Fruit fly (Drosophila melanogaster): ENCODE measurements around the gene CG12099.

CG12099 gene

DNA sequence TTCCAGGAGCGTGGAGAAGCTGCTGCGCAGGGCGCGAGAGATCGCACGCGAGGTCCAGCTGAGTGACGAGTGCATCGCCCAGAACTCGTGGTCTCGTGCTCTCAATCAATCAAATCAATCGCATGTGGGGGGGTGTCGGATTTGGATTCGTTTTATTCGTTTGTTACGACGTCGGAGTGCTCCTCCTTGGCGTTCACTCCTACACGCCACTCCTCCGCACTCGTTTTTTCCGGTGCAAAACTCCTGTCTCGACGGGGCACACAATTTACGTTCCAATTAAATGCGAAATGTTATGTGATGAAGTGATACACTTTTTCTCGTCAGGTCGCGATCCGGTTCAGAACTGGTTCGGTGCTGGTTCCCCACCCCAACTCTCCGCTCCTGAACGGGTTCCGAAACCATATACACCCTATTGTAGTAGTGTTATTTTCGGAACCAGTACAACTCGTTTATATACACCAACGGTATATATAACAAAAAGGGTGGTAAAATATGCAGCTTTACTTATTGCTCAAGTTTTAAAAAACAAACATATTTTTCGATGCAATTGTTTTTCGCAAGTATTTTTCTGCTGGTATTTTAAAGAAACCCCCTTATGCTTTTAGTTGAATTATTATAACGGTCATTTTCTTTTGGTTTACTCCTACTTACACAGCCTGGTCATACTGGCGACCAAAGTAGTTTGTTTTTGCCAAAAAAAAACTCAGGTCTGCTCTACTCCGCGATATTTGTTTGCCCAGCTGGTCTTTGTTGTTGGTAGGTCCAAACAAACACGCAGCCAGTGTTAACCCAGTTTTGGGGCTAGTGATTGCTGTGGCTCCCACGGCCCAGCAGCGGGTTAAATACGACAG is 21.6 kb downstream of the CG12099 start, which contains the start of the genes CG12091 and pns (continued):
- TF ChIP-seq CG13894 (tag; optimal IDR thresholded peaks at IDR 0.05) = no peak
- TF ChIP-seq twi (tag; optimal IDR thresholded peaks at IDR 0.05) = peak; percentile 55
- TF ChIP-seq gcm (GFP tag; optimal IDR thresholded peaks at IDR 0.05) = peak; percentile 69
- TF ChIP-seq ac (GFP tag; optimal IDR thresholded peaks at IDR 0.05) = peak; percentile 4
- no peak for TF ChIP-seq Awh (GFP tag; IDR thresholded peaks at IDR 0.05)
- TF ChIP-seq CG7786 (GFP tag; optimal IDR thresholded peaks at IDR 0.05) = peak; percentile 57
- peak; percentile 55 for TF ChIP-seq Abd-B (GFP tag; optimal IDR thresholded peaks at IDR 0.05)
- TF ChIP-seq CG12391 (tag; optimal IDR thresholded peaks at IDR 0.05) = peak; percentile 85
- peak; percentile 63 for TF ChIP-seq pnt (GFP tag; optimal IDR thresholded peaks at IDR 0.05)
- TF ChIP-seq chm (GFP tag; IDR thresholded peaks at IDR 0.05) = no peak
- TF ChIP-seq CG4328 (GFP tag; optimal IDR thresholded peaks at IDR 0.05) = peak; percentile 14
- peak; percentile 71 for TF ChIP-seq lab (GFP tag; optimal IDR thresholded peaks at IDR 0.05)
- no peak for TF ChIP-seq hb (GFP tag; IDR thresholded peaks at IDR 0.05; ENCODE audit: partially characterized antibody)
- TF ChIP-seq CG14860 (GFP tag; IDR thresholded peaks at IDR 0.05; ENCODE audit: partially characterized antibody) = no peak
- TF ChIP-seq CG8478 (optimal IDR thresholded peaks at IDR 0.05) = no peak
- no peak for TF ChIP-seq Hey (tag; optimal IDR thresholded peaks at IDR 0.05)
- peak; percentile 28 for TF ChIP-seq btn (GFP tag; optimal IDR thresholded peaks at IDR 0.05)
- peak; percentile 69 for TF ChIP-seq Hr51 (GFP tag; optimal IDR thresholded peaks at IDR 0.05)
- TF ChIP-seq CG31365 (tag; optimal IDR thresholded peaks at IDR 0.05) = peak; percentile 50
- TF ChIP-seq CG17612 (GFP tag; IDR thresholded peaks at IDR 0.05) = no peak
- peak; percentile 59; the same call in 2 of the 3 replicates for TF ChIP-seq dysf (GFP tag; IDR thresholded peaks at IDR 0.05)
- peak; percentile 61 for TF ChIP-seq tx (GFP tag; optimal IDR thresholded peaks at IDR 0.05)
- peak; percentile 15 for TF ChIP-seq Usf (GFP tag; optimal IDR thresholded peaks at IDR 0.05)
- peak; percentile 77 for TF ChIP-seq H2.0 (GFP tag; IDR thresholded peaks at IDR 0.05)
- peak in 1 of 2 experiments; percentile 16 for TF ChIP-seq Eip74EF (GFP tag; optimal IDR thresholded peaks at IDR 0.05)
- TF ChIP-seq CG18764 (GFP tag; optimal IDR thresholded peaks at IDR 0.05) = peak; percentile 56
- TF ChIP-seq nom (GFP tag; optimal IDR thresholded peaks at IDR 0.05) = peak; percentile 31
- no peak for TF ChIP-seq her (GFP tag; optimal IDR thresholded peaks at IDR 0.05)
- TF ChIP-seq CG6813 (GFP tag; optimal IDR thresholded peaks at IDR 0.05) = peak; percentile 31
- no peak for TF ChIP-seq Lim3 (GFP tag; IDR thresholded peaks at IDR 0.05)
- TF ChIP-seq Aef1 (GFP tag; IDR thresholded peaks at IDR 0.05) = peak; percentile 29; the same call in 2 of the 3 replicates
- TF ChIP-seq CG1024 (GFP tag; IDR thresholded peaks at IDR 0.05) = peak; percentile 41; the same call in 1 of the 2 replicates
- no peak for TF ChIP-seq sr (GFP tag; IDR thresholded peaks at IDR 0.05)
- no peak for TF ChIP-seq br (optimal IDR thresholded peaks at IDR 0.05)
- TF ChIP-seq CG17802 (tag; optimal IDR thresholded peaks at IDR 0.05) = no peak
- TF ChIP-seq lilli (GFP tag; optimal IDR thresholded peaks at IDR 0.05) = peak; percentile 77
- peak; percentile 32 for TF ChIP-seq Nf-YB (GFP tag; optimal IDR thresholded peaks at IDR 0.05)
- no peak for TF ChIP-seq CG6654 (GFP tag; optimal IDR thresholded peaks at IDR 0.05)
- peak; percentile 61 for TF ChIP-seq esg (GFP tag; conservative IDR thresholded peaks at IDR 0.05)
- peak; percentile 4 for TF ChIP-seq trh (GFP tag; optimal IDR thresholded peaks at IDR 0.05)
- peak in 1 of 3 experiments; percentile 60 for TF ChIP-seq lola (GFP tag; optimal IDR thresholded peaks at IDR 0.05)
- TF ChIP-seq Scr (GFP tag; IDR thresholded peaks at IDR 0.05; ENCODE audit: partially characterized antibody) = peak; percentile 57
- TF ChIP-seq CG1792 (GFP tag; optimal IDR thresholded peaks at IDR 0.05) = peak; percentile 60
- peak; percentile 71 for TF ChIP-seq caup (GFP tag; optimal IDR thresholded peaks at IDR 0.05; ENCODE audit: severe bottlenecking)
- TF ChIP-seq CG15601 (tag; optimal IDR thresholded peaks at IDR 0.05) = peak; percentile 82
- TF ChIP-seq slp2 (GFP tag; optimal IDR thresholded peaks at IDR 0.05) = peak; percentile 37
- peak; percentile 23 for TF ChIP-seq D19B (GFP tag; optimal IDR thresholded peaks at IDR 0.05)
- no peak for TF ChIP-seq fru (optimal IDR thresholded peaks at IDR 0.05)
